Fruit fly (Drosophila melanogaster): ENCODE measurements around the gene TwdlK.

DNA sequence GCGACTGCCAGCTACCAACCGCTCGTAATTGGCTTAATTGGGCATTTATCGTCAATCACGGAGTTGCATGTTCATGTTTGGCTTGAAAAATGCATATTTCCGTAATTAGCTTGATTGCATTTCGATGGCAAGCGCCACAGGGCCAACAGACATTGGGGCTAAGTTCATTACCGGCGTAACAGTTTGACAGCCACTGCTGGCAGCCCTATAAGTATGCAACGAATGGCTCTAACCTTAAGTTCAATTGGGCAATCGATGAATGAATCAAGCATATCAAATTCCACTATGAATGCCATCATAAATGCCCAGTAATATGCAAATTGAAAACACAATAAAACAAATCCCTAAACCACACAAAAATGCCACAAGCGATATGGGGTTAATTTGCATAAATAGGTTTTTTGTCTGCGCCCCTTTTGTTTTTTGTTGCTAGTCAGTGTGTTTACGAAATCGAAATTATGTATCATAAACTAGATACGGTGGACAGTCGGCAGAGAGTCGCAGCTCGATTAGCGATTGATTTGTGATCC lies 27.0 kb upstream of the TwdlK start:
- TF ChIP-seq CG8478 (optimal IDR thresholded peaks at IDR 0.05), result no peak
- TF ChIP-seq CTCF (optimal IDR thresholded peaks at IDR 0.05), result no peak
